Worm (Caenorhabditis elegans) whole organism, L4 larva: ENCODE results near the gene tpst-2.

Experiments
- F10B5.3 ChIP-seq: sonication (generic microtip); optimal IDR thresholded peaks from 2 replicates; lab custom pipeline; 2016; ENCODE audit warnings: mild to moderate bottlenecking, missing genetic modification characterization, missing compliant biosample characterization
- F26F4.8 ChIP-seq: fragments of 200-800 bp; sonication (Bioruptor generic); conservative IDR thresholded peaks from 2 replicates; pipeline ENCODE4 v1.3.6; 2022; ENCODE audit warnings: missing genetic modification characterization, missing compliant biosample characterization
- R02D3.7 ChIP-seq: fragments of 150-350 bp; sonication (generic microtip); optimal IDR thresholded peaks from 3 replicates; lab custom pipeline; 2014; ENCODE audit warnings: missing biosample characterization, missing genetic modification characterization
- T26A8.4 ChIP-seq: fragments of 200-800 bp; sonication (Bioruptor generic); IDR thresholded peaks from 2 replicates; pipeline ENCODE4 v1.3.6; 2022; ENCODE audit warnings: missing genetic modification characterization, missing compliant biosample characterization
- Y48G9A.11 ChIP-seq: fragments of 200-800 bp; sonication (Bioruptor generic); IDR thresholded peaks from 2 replicates; pipeline ENCODE4 v1.3.6; 2022; ENCODE audit warnings: missing genetic modification reagents, missing genetic modification characterization, missing compliant biosample characterization
- ZK337.2 ChIP-seq: fragments of 200-800 bp; sonication (Bioruptor generic); IDR thresholded peaks from 2 replicates; pipeline ENCODE4 v1.3.6; 2022; ENCODE audit warnings: missing genetic modification reagents, missing genetic modification characterization, missing compliant biosample characterization
- ZK546.5 ChIP-seq, 2 experiments: sonication (generic microtip); optimal IDR thresholded peaks; 2 replicates each; lab custom pipeline; 2017; ENCODE audit warnings: missing biosample characterization in 2 of 2, missing genetic modification characterization in 2 of 2
- aha-1 ChIP-seq: fragments of 150-350 bp; peaks from one replicate; lab custom pipeline; 2014; ENCODE audit warnings: missing biosample characterization, missing genetic modification characterization
- aly-2 ChIP-seq: sonication (generic microtip); optimal IDR thresholded peaks from 2 replicates; lab custom pipeline; 2018; ENCODE audit warnings: missing biosample characterization, missing genetic modification characterization
- ceh-62 ChIP-seq: sonication (generic microtip); optimal IDR thresholded peaks from 2 replicates; lab custom pipeline; 2017; ENCODE audit warnings: missing biosample characterization, missing genetic modification characterization
- ctbp-1 ChIP-seq: fragments of 200-800 bp; sonication (Bioruptor generic); IDR thresholded peaks from 2 replicates; pipeline ENCODE4 v1.3.6; 2022; ENCODE audit warnings: missing genetic modification reagents, missing genetic modification characterization, missing compliant biosample characterization
- daf-12 ChIP-seq: fragments of 150-350 bp; optimal IDR thresholded peaks from 2 replicates; lab custom pipeline; 2014; ENCODE audit warnings: missing biosample characterization, missing genetic modification reagents, missing genetic modification characterization
- dmd-8 ChIP-seq: fragments of 200-800 bp; sonication (Bioruptor generic); IDR thresholded peaks from 2 replicates; pipeline ENCODE4 v1.3.6; 2022; ENCODE audit warnings: missing genetic modification characterization, missing compliant biosample characterization
- dmd-9 ChIP-seq: fragments of 200-800 bp; sonication (Bioruptor generic); IDR thresholded peaks from 2 replicates; pipeline ENCODE4 v1.3.6; 2022; ENCODE audit warnings: missing genetic modification reagents, missing genetic modification characterization, missing compliant biosample characterization
- dpl-1 ChIP-seq: fragments of 150-350 bp; optimal IDR thresholded peaks from 2 replicates; lab custom pipeline; 2014; ENCODE audit warnings: missing biosample characterization, missing genetic modification reagents, missing genetic modification characterization
- duxl-1 ChIP-seq: sonication (generic microtip); optimal IDR thresholded peaks from 2 replicates; lab custom pipeline; 2016; ENCODE audit warnings: mild to moderate bottlenecking, missing genetic modification characterization, moderate library complexity, missing compliant biosample characterization; ENCODE audit not compliant: poor library complexity
- egl-43 ChIP-seq: fragments of 200-800 bp; sonication (Bioruptor generic); IDR thresholded peaks from 2 replicates; pipeline ENCODE4 v1.3.6; 2022; ENCODE audit warnings: missing genetic modification reagents, missing genetic modification characterization, missing compliant biosample characterization
- fkh-10 ChIP-seq: fragments of 150-350 bp; optimal IDR thresholded peaks from 2 replicates; lab custom pipeline; 2014; ENCODE audit warnings: missing biosample characterization, missing genetic modification reagents, missing genetic modification characterization
- hlh-11 ChIP-seq: fragments of 200-800 bp; sonication (Bioruptor generic); optimal IDR thresholded peaks from 2 replicates; lab custom pipeline; 2018; ENCODE audit warnings: mild to moderate bottlenecking, missing genetic modification characterization, missing compliant biosample characterization
- hlh-30 ChIP-seq: sonication (generic microtip); optimal IDR thresholded peaks from 2 replicates; lab custom pipeline; 2017; ENCODE audit warnings: antibody characterized with exemption, mild to moderate bottlenecking, missing genetic modification characterization, missing compliant biosample characterization; ENCODE audit not compliant: insufficient read depth
- hmg-1.1 ChIP-seq: fragments of 200-800 bp; sonication (Bioruptor generic); IDR thresholded peaks from 2 replicates; pipeline ENCODE4 v1.3.6; 2022; ENCODE audit warnings: missing genetic modification reagents, missing genetic modification characterization, missing compliant biosample characterization
- jun-1 ChIP-seq: fragments of 150-350 bp; optimal IDR thresholded peaks from 2 replicates; lab custom pipeline; 2014; ENCODE audit warnings: missing biosample characterization, missing genetic modification reagents, missing genetic modification characterization
- lin-38 ChIP-seq: fragments of 200-800 bp; sonication (Bioruptor generic); IDR thresholded peaks from 2 replicates; pipeline ENCODE4 v1.3.6; 2022; ENCODE audit warnings: missing genetic modification reagents, missing genetic modification characterization, missing compliant biosample characterization
- madf-5 ChIP-seq, 2 experiments: fragments of 200-800 bp; sonication (Bioruptor generic); IDR thresholded peaks; 2 replicates each; pipeline ENCODE4 v1.3.6; 2022; ENCODE audit warnings: missing compliant biosample characterization in 2 of 2, missing genetic modification characterization in 2 of 2
- mdl-1 ChIP-seq, 2 experiments: fragments of 150-350 bp in 1 of 2; sonication (generic microtip) in 1 of 2; optimal IDR thresholded peaks; 2 replicates each; lab custom pipeline; 2014 to 2017; ENCODE audit warnings: missing biosample characterization in 2 of 2, missing genetic modification characterization in 2 of 2
- mxl-3 ChIP-seq: fragments of 200-800 bp; sonication (Bioruptor generic); optimal IDR thresholded peaks from 2 replicates; lab custom pipeline; 2018; ENCODE audit warnings: mild to moderate bottlenecking, missing genetic modification characterization, missing compliant biosample characterization
- nhr-10 ChIP-seq: fragments of 150-350 bp; optimal IDR thresholded peaks from 2 replicates; lab custom pipeline; 2014; ENCODE audit warnings: missing biosample characterization, missing genetic modification characterization
- nhr-102 ChIP-seq: sonication (generic microtip); optimal IDR thresholded peaks from 2 replicates; lab custom pipeline; 2016; ENCODE audit warnings: mild to moderate bottlenecking, missing genetic modification characterization, moderate library complexity, missing compliant biosample characterization
- nhr-11 ChIP-seq: fragments of 150-350 bp; optimal IDR thresholded peaks from 2 replicates; lab custom pipeline; 2014; ENCODE audit warnings: missing biosample characterization, missing genetic modification characterization
- nhr-111 ChIP-seq: fragments of 200-800 bp; sonication (Bioruptor generic); optimal IDR thresholded peaks from 2 replicates; lab custom pipeline; 2018; ENCODE audit warnings: mild to moderate bottlenecking, missing genetic modification characterization, missing compliant biosample characterization
- nhr-237 ChIP-seq: sonication (generic microtip); optimal IDR thresholded peaks from 2 replicates; lab custom pipeline; 2017; ENCODE audit warnings: missing biosample characterization, missing genetic modification characterization
- nhr-28 ChIP-seq: fragments of 150-350 bp; optimal IDR thresholded peaks from 2 replicates; lab custom pipeline; 2014; ENCODE audit warnings: missing biosample characterization, missing genetic modification characterization
- nhr-41 ChIP-seq: fragments of 200-800 bp; sonication (Bioruptor generic); IDR thresholded peaks from 2 replicates; pipeline ENCODE4 v1.3.6; 2022; ENCODE audit warnings: missing genetic modification reagents, missing genetic modification characterization, missing compliant biosample characterization
- nhr-42 ChIP-seq: fragments of 200-800 bp; sonication (Bioruptor generic); IDR thresholded peaks from 2 replicates; pipeline ENCODE4 v1.3.6; 2022; ENCODE audit warnings: missing genetic modification characterization, missing compliant biosample characterization
- nhr-48 ChIP-seq: sonication (generic microtip); optimal IDR thresholded peaks from 2 replicates; lab custom pipeline; 2016; ENCODE audit warnings: mild to moderate bottlenecking, missing genetic modification characterization, missing compliant biosample characterization
- pqm-1 ChIP-seq: sonication (generic microtip); optimal IDR thresholded peaks from 2 replicates; lab custom pipeline; 2017; ENCODE audit warnings: missing biosample characterization, missing genetic modification characterization
- rbr-2 ChIP-seq: sonication (generic microtip); optimal IDR thresholded peaks from 2 replicates; lab custom pipeline; 2016; ENCODE audit warnings: missing genotype, missing genetic modification characterization, missing compliant biosample characterization
- skn-1 ChIP-seq: fragments of 150-350 bp; optimal IDR thresholded peaks from 2 replicates; lab custom pipeline; 2014; ENCODE audit warnings: missing biosample characterization, missing genetic modification characterization
- snpc-1.2 ChIP-seq: fragments of 200-800 bp; sonication (Bioruptor generic); IDR thresholded peaks from 2 replicates; pipeline ENCODE4 v1.3.6; 2022; ENCODE audit warnings: missing genetic modification reagents, missing genetic modification characterization, missing compliant biosample characterization
- snpc-4 ChIP-seq: fragments of 150-350 bp; optimal IDR thresholded peaks from 2 replicates; lab custom pipeline; 2014; ENCODE audit warnings: missing biosample characterization, missing genetic modification characterization
- spr-1 ChIP-seq: sonication (generic microtip); optimal IDR thresholded peaks from 2 replicates; lab custom pipeline; 2016; ENCODE audit warnings: mild to moderate bottlenecking, missing genetic modification characterization, missing compliant biosample characterization
- spr-3 ChIP-seq: fragments of 200-800 bp; sonication (Bioruptor generic); optimal IDR thresholded peaks from 2 replicates; lab custom pipeline; 2018; ENCODE audit warnings: mild to moderate bottlenecking, missing genetic modification characterization, missing compliant biosample characterization
- tra-1 ChIP-seq: fragments of 200-800 bp; sonication (Bioruptor generic); IDR thresholded peaks from 2 replicates; pipeline ENCODE4 v1.3.6; 2022; ENCODE audit warnings: missing genetic modification reagents, missing genetic modification characterization, missing compliant biosample characterization
- unc-62 ChIP-seq, 3 experiments: fragments of 150-350 bp in 1 of 3; sonication (generic microtip); optimal IDR thresholded peaks in 2 of 3; peaks in 1 of 3; 1 replicate in 1 of 3; 2 replicates in 2 of 3; lab custom pipeline; 2014 to 2017; ENCODE audit warnings: missing biosample characterization in 3 of 3, missing genetic modification characterization in 3 of 3, missing genetic modification reagents in 3 of 3, missing genotype in 1 of 3
- zag-1 ChIP-seq: fragments of 150-350 bp; optimal IDR thresholded peaks from 2 replicates; lab custom pipeline; 2014; ENCODE audit warnings: missing biosample characterization, missing genetic modification characterization

The tpst-2 gene

ce11 chrIII:757981-758380 is 13.1 kb upstream of the tpst-2 start, which contains the start of gene T17H7.7:
T17H7.7 (minus strand) TSS chrIII:758081.
- TF ChIP-seq dmd-9: no peak
- TF ChIP-seq nhr-11 (tag; lab: Kevin White, UChicago): no peak
- peak in 1 of 2 experiments; percentile 1 for TF ChIP-seq unc-62 (GFP tag; optimal IDR thresholded peaks at IDR 0.05 in 1 of 2; lab: Kevin White, UChicago)
- TF ChIP-seq unc-62 (tag; optimal IDR thresholded peaks at IDR 0.05; lab: Kevin White, UChicago): no peak
- TF ChIP-seq nhr-41: no peak
- no peak for TF ChIP-seq nhr-28 (tag; lab: Kevin White, UChicago)

ce11 chrIII:759675-760074 is 11.4 kb upstream of the tpst-2 start:
- TF ChIP-seq aly-2 (tag; lab: Kevin White, UChicago) (no peak), nhr-11 (tag; lab: Kevin White, UChicago) (no peak), rbr-2 (tag; lab: Kevin White, UChicago) (no peak), jun-1 (tag; lab: Kevin White, UChicago) (no peak), nhr-111 (no peak), mdl-1 (tag; optimal IDR thresholded peaks at IDR 0.05; lab: Kevin White, UChicago) (peak in 1 of 2 experiments; percentile 36), nhr-48 (tag; lab: Kevin White, UChicago) (peak; percentile 75), mxl-3 (peak; percentile 8), Y48G9A.11 (0 out of 2 replicates have a peak, but pooled peaks have one; percentile 10), egl-43 (GFP tag; lab: Robert Waterston, UW) (no peak), hlh-30 (tag; lab: Kevin White, UChicago) (peak; percentile 46), ZK337.2 (GFP tag; lab: Robert Waterston, UW) (no peak), nhr-42 (GFP tag; lab: Robert Waterston, UW) (no peak), hlh-11 (tag; lab: Kevin White, UChicago) (peak; percentile 58)

- TF ChIP-seq nhr-237 (tag; lab: Kevin White, UChicago): no peak
- TF ChIP-seq ceh-62 (tag; lab: Kevin White, UChicago): no peak
- no peak for TF ChIP-seq duxl-1 (tag; lab: Kevin White, UChicago)
- TF ChIP-seq pqm-1 (tag; lab: Kevin White, UChicago): no peak
- no peak for TF ChIP-seq ZK546.5 (tag; optimal IDR thresholded peaks at IDR 0.05; lab: Kevin White, UChicago)
- no peak for TF ChIP-seq nhr-10 (tag; lab: Kevin White, UChicago)
- TF ChIP-seq zag-1 (tag; lab: Kevin White, UChicago): no peak
- TF ChIP-seq R02D3.7 (tag; lab: Kevin White, UChicago): no peak
- no peak for TF ChIP-seq spr-3
- no peak for TF ChIP-seq dpl-1 (GFP tag; lab: Kevin White, UChicago)
- no peak for TF ChIP-seq hmg-1.1
- no peak for TF ChIP-seq nhr-11 (tag; lab: Kevin White, UChicago)
- no peak for TF ChIP-seq daf-12 (tag; lab: Kevin White, UChicago)
- TF ChIP-seq tra-1 (GFP tag; lab: Robert Waterston, UW): no peak
- no peak for TF ChIP-seq snpc-4 (tag; lab: Kevin White, UChicago)
These were observed 9.6 kb upstream of the tpst-2 start, which contains the start of gene nlp-52 for ce11 chrIII:761476-761875. nlp-52 (plus strand) TSS chrIII:761776.

ce11 chrIII:762508-762907 is 8.6 kb upstream of the tpst-2 start:
- TF ChIP-seq F10B5.3 (tag; lab: Kevin White, UChicago) (no peak), dmd-8 (no peak), pqm-1 (tag; lab: Kevin White, UChicago) (no peak), hlh-30 (tag; lab: Kevin White, UChicago) (no peak)

ce11 chrIII:764404-764803 is 6.7 kb upstream of the tpst-2 start:
- TF ChIP-seq aha-1 (tag; lab: Kevin White, UChicago): peak; percentile 53
- TF ChIP-seq F26F4.8 (GFP tag; lab: Robert Waterston, UW): no peak
- peak; percentile 13 for TF ChIP-seq hlh-30 (tag; lab: Kevin White, UChicago)
- TF ChIP-seq egl-43 (GFP tag; lab: Robert Waterston, UW): 0 out of 2 replicates have a peak, but pooled peaks have one; percentile 25
- TF ChIP-seq skn-1 (tag; lab: Kevin White, UChicago): no peak
- no peak for TF ChIP-seq nhr-102 (tag; lab: Kevin White, UChicago)
- TF ChIP-seq lin-38 (GFP tag; lab: Robert Waterston, UW): no peak
- TF ChIP-seq T26A8.4 (GFP tag; lab: Robert Waterston, UW): no peak
- 0 out of 2 replicates have a peak, but pooled peaks have one; percentile 32 for TF ChIP-seq ctbp-1 (GFP tag; lab: Robert Waterston, UW)
- no peak for TF ChIP-seq spr-1
- TF ChIP-seq madf-5 (GFP tag; IDR thresholded peaks at IDR 0.05; lab: Robert Waterston, UW): no peak
- peak; percentile 57 for TF ChIP-seq rbr-2 (tag; lab: Kevin White, UChicago)
- TF ChIP-seq hmg-1.1: peak; percentile 50; the same call in 1 of the 2 replicates
- peak; percentile 86 for TF ChIP-seq fkh-10 (GFP tag; lab: Kevin White, UChicago)
- TF ChIP-seq snpc-1.2 (GFP tag; lab: Robert Waterston, UW): no peak
